Worm (Caenorhabditis elegans): ENCODE data around the gene spe-39.

The spe-39 gene

ce11 chrV:6784853-6785492 lies at the start of gene spe-39, which contains the start of gene spn-4:
Gene spe-39, plus strand, starts transcription at chrV:6785451.
Gene spn-4, minus strand, starts transcription at chrV:6784903.
- no peak for TF ChIP-seq ztf-11 (tag; optimal IDR thresholded peaks at IDR 0.05)
- peak; percentile 51 for TF ChIP-seq nhr-76 (tag; optimal IDR thresholded peaks at IDR 0.05)
- TF ChIP-seq ceh-9 (tag; optimal IDR thresholded peaks at IDR 0.05): no peak
- TF ChIP-seq sea-2 (GFP tag; optimal IDR thresholded peaks at IDR 0.05): no peak
- no peak for TF ChIP-seq eor-1 (tag; optimal IDR thresholded peaks at IDR 0.05)
- TF ChIP-seq elt-2 (tag; optimal IDR thresholded peaks at IDR 0.05): peak; percentile 32
- TF ChIP-seq nhr-11 (tag; optimal IDR thresholded peaks at IDR 0.05): no peak
- no peak for TF ChIP-seq ceh-16 (tag; optimal IDR thresholded peaks at IDR 0.05)
- TF ChIP-seq unc-62 (GFP tag; optimal IDR thresholded peaks at IDR 0.05): no peak
- TF ChIP-seq mdl-1 (tag; optimal IDR thresholded peaks at IDR 0.05): no peak
- peak; percentile 28 for TF ChIP-seq nhr-67 (tag; optimal IDR thresholded peaks at IDR 0.05)
- no peak for TF ChIP-seq nhr-28 (tag; optimal IDR thresholded peaks at IDR 0.05)
- TF ChIP-seq nhr-23 (tag; optimal IDR thresholded peaks at IDR 0.05): peak; percentile 81
- no peak for TF ChIP-seq egl-27 (tag; optimal IDR thresholded peaks at IDR 0.05)
- TF ChIP-seq fos-1 (tag; optimal IDR thresholded peaks at IDR 0.05): no peak
- TF ChIP-seq nhr-77 (tag; optimal IDR thresholded peaks at IDR 0.05): no peak
- TF ChIP-seq nfya-1 (tag; optimal IDR thresholded peaks at IDR 0.05; ENCODE audit: insufficient read depth): peak; percentile 83
- TF ChIP-seq hmg-11 (tag; optimal IDR thresholded peaks at IDR 0.05): peak; percentile 92
- TF ChIP-seq nhr-237 (tag; optimal IDR thresholded peaks at IDR 0.05): no peak
- no peak for TF ChIP-seq fkh-10 (GFP tag; optimal IDR thresholded peaks at IDR 0.05)
- TF ChIP-seq zag-1 (tag; optimal IDR thresholded peaks at IDR 0.05): no peak
- TF ChIP-seq ceh-82 (tag; optimal IDR thresholded peaks at IDR 0.05): no peak
- TF ChIP-seq ama-1 (optimal IDR thresholded peaks at IDR 0.05): no peak
- peak; percentile 7 for TF ChIP-seq egl-5 (tag; optimal IDR thresholded peaks at IDR 0.05)
- no peak for TF ChIP-seq jun-1 (tag; optimal IDR thresholded peaks at IDR 0.05)
- TF ChIP-seq pqm-1 (tag; optimal IDR thresholded peaks at IDR 0.05): peak; percentile 29
- no peak for TF ChIP-seq ZK546.5 (tag; optimal IDR thresholded peaks at IDR 0.05)
- peak; percentile 34 for TF ChIP-seq nhr-25 (tag; optimal IDR thresholded peaks at IDR 0.05)
- peak; percentile 77 for TF ChIP-seq nhr-43 (tag; optimal IDR thresholded peaks at IDR 0.05; ENCODE audit: poor library complexity, severe bottlenecking)
- TF ChIP-seq pha-4 (tag; optimal IDR thresholded peaks at IDR 0.05): no peak
- TF ChIP-seq lin-15B (tag; optimal IDR thresholded peaks at IDR 0.05): peak; percentile 55
- TF ChIP-seq elt-1 (tag; optimal IDR thresholded peaks at IDR 0.05): peak; percentile 10
- TF ChIP-seq snpc-4 (tag; optimal IDR thresholded peaks at IDR 0.05): peak; percentile 47
- no peak for TF ChIP-seq ceh-28 (tag; optimal IDR thresholded peaks at IDR 0.05)
- TF ChIP-seq lin-39 (tag; optimal IDR thresholded peaks at IDR 0.05): peak; percentile 65
- TF ChIP-seq R02D3.7 (tag; optimal IDR thresholded peaks at IDR 0.05): peak; percentile 66
- TF ChIP-seq lsy-12 (tag; optimal IDR thresholded peaks at IDR 0.05): peak; percentile 10
- TF ChIP-seq skn-1 (tag; optimal IDR thresholded peaks at IDR 0.05): peak; percentile 53
- no peak for TF ChIP-seq unc-39 (tag; optimal IDR thresholded peaks at IDR 0.05)
- TF ChIP-seq fkh-2 (tag; optimal IDR thresholded peaks at IDR 0.05): no peak

DNA sequence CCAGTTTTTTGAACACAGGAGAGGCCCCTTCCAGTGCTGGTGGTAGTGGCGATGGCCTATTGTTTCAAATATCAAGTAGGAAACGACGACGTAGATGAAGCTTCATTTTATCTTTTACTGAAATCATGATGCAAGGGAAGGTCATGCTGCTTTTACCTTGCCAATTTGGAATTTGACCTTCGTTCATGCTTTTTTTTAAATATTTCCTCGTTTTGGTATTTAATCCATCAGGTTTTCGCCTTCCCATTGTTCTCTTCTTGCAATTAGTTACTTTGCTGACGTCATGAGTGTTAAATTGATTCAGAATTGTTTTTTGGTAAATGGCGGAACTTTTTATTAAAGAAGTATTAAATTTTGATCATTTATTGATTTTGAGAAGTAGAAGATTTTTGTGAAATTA lies 49.1 kb upstream of the spe-39 start:
- no peak for TF ChIP-seq ZK546.5 (tag; optimal IDR thresholded peaks at IDR 0.05)
- TF ChIP-seq nhr-25 (tag; optimal IDR thresholded peaks at IDR 0.05): peak; percentile 81

DNA sequence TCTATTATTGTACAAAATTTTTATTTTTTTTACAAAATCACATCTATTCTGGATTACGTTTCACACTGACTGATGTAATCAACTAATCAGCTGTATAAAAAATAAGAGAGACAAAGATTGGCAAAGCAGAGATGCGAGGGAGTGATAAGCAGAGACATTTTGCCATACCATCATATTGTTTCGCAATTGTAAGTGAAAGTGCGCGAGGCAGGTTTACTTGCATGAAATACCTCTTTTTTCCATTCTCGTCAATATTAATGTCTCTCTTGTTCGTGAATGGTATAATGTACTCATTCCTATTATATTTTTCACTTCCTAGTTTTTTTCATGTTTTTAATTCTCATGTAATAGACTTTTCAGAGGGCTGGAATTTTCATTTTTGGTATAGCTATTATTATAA lies 48.4 kb upstream of the spe-39 start:
- TF ChIP-seq lin-39 (tag; optimal IDR thresholded peaks at IDR 0.05) (no peak), nhr-25 (tag; optimal IDR thresholded peaks at IDR 0.05) (peak; percentile 77), nhr-12 (tag; optimal IDR thresholded peaks at IDR 0.05) (no peak), elt-1 (tag; optimal IDR thresholded peaks at IDR 0.05) (peak; percentile 79), tbx-2 (tag; optimal IDR thresholded peaks at IDR 0.05) (no peak)
